Fruit fly (Drosophila melanogaster): ENCODE results near the gene CG6845.

The CG6845 gene

dm6 chr3L:129311-129816 is 16.9 kb upstream of the CG6845 start, which contains the start of gene Pdk1 (continued):
- TF ChIP-seq stwl (tag; optimal IDR thresholded peaks at IDR 0.05) (peak; percentile 4), CG13287 (GFP tag; IDR thresholded peaks at IDR 0.05; ENCODE audit: partially characterized antibody) (peak; percentile 44; the same call in 1 of the 2 replicates), odd (GFP tag; optimal IDR thresholded peaks at IDR 0.05) (no peak), CG4282 (GFP tag; optimal IDR thresholded peaks at IDR 0.05) (no peak), amos (GFP tag; IDR thresholded peaks at IDR 0.05; ENCODE audit: partially characterized antibody) (peak; percentile 52; the same call in 1 of the 2 replicates), CG12071 (GFP tag; optimal IDR thresholded peaks at IDR 0.05) (peak; percentile 58), Hr78 (GFP tag; optimal IDR thresholded peaks at IDR 0.05) (no peak), H2.0 (GFP tag; IDR thresholded peaks at IDR 0.05) (no peak), tna (GFP tag; IDR thresholded peaks at IDR 0.05; ENCODE audit: partially characterized antibody) (peak; percentile 13; the same call in 1 of the 2 replicates), Sry-β (GFP tag; optimal IDR thresholded peaks at IDR 0.05) (no peak), CG13296 (GFP tag; optimal IDR thresholded peaks at IDR 0.05) (no peak), mld (GFP tag; IDR thresholded peaks at IDR 0.05; ENCODE audit: partially characterized antibody) (peak; percentile 32; the same call in 1 of the 3 replicates), Max (GFP tag; optimal IDR thresholded peaks at IDR 0.05) (no peak), Mes4 (GFP tag; optimal IDR thresholded peaks at IDR 0.05) (peak; percentile 30), CG1233 (GFP tag; optimal IDR thresholded peaks at IDR 0.05) (peak; percentile 20), ham (GFP tag; IDR thresholded peaks at IDR 0.05) (no peak), Nf-YC (tag; optimal IDR thresholded peaks at IDR 0.05) (peak; percentile 41), CG34422 (GFP tag; IDR thresholded peaks at IDR 0.05) (peak; percentile 91), Oli (tag; optimal IDR thresholded peaks at IDR 0.05) (no peak), nom (GFP tag; optimal IDR thresholded peaks at IDR 0.05) (peak; percentile 72), Hand (GFP tag; optimal IDR thresholded peaks at IDR 0.05) (no peak), onecut (GFP tag; IDR thresholded peaks at IDR 0.05) (peak; percentile 45; the same call in 1 of the 2 replicates), Side (GFP tag; optimal IDR thresholded peaks at IDR 0.05) (peak; percentile 56), jigr1 (GFP tag; IDR thresholded peaks at IDR 0.05) (no peak), repo (GFP tag; optimal IDR thresholded peaks at IDR 0.05) (no peak), CG2129 (GFP tag; IDR thresholded peaks at IDR 0.05; ENCODE audit: partially characterized antibody) (no peak), CG17385 (GFP tag; optimal IDR thresholded peaks at IDR 0.05) (peak; percentile 40), CG7786 (GFP tag; optimal IDR thresholded peaks at IDR 0.05) (no peak), ase (GFP tag; IDR thresholded peaks at IDR 0.05) (no peak), psq (GFP tag; optimal IDR thresholded peaks at IDR 0.05) (peak; percentile 91), C15 (GFP tag; IDR thresholded peaks at IDR 0.05) (no peak), CG6689 (GFP tag; IDR thresholded peaks at IDR 0.05) (no peak), Deaf1 (tag; optimal IDR thresholded peaks at IDR 0.05) (peak; percentile 86), p53 (GFP tag; optimal IDR thresholded peaks at IDR 0.05) (no peak), Scr (GFP tag; IDR thresholded peaks at IDR 0.05; ENCODE audit: partially characterized antibody) (peak; percentile 40; the same call in 1 of the 2 replicates), BtbVII (GFP tag; optimal IDR thresholded peaks at IDR 0.05) (peak; percentile 28), eve (GFP tag; optimal IDR thresholded peaks at IDR 0.05) (peak in 1 of 2 experiments; percentile 76), Nf-YA (GFP tag; IDR thresholded peaks at IDR 0.05) (peak; percentile 34; the same call in 1 of the 2 replicates), CG4404 (GFP tag; IDR thresholded peaks at IDR 0.05) (no peak), CG15073 (GFP tag; optimal IDR thresholded peaks at IDR 0.05) (no peak), nerfin-1 (tag; optimal IDR thresholded peaks at IDR 0.05) (peak; percentile 82), zfh1 (GFP tag; IDR thresholded peaks at IDR 0.05) (peak; percentile 53; the same call in 1 of the 3 replicates), gro (GFP tag; optimal IDR thresholded peaks at IDR 0.05) (peak; percentile 80), Fer1 (GFP tag; optimal IDR thresholded peaks at IDR 0.05) (peak; percentile 58), Sox100B (GFP tag; optimal IDR thresholded peaks at IDR 0.05) (no peak), NfI (GFP tag; optimal IDR thresholded peaks at IDR 0.05) (peak; percentile 1), zf30C (GFP tag; optimal IDR thresholded peaks at IDR 0.05) (peak; percentile 68), CG12744 (GFP tag; optimal IDR thresholded peaks at IDR 0.05) (no peak), grau (tag; optimal IDR thresholded peaks at IDR 0.05) (peak; percentile 32), CG43689 (GFP tag; IDR thresholded peaks at IDR 0.05) (no peak)

Measured in whole organism, embryonic.